Worm (Caenorhabditis elegans) whole organism, young adult: ENCODE results near the gene lin-14.

Experiments
- C06A6.2 ChIP-seq: fragments of 200-800 bp; sonication (Bioruptor generic); conservative IDR thresholded peaks from 2 replicates; pipeline ENCODE4 v1.3.6; 2022; ENCODE audit warnings: missing genetic modification characterization, missing compliant biosample characterization
- bed-2 ChIP-seq: fragments of 200-800 bp; sonication (Bioruptor generic); IDR thresholded peaks from 2 replicates; pipeline ENCODE4 v1.3.6; 2022; ENCODE audit warnings: missing genetic modification reagents, missing genetic modification characterization, missing compliant biosample characterization
- ceh-100 ChIP-seq: fragments of 200-800 bp; sonication (Bioruptor generic); IDR thresholded peaks from 2 replicates; pipeline ENCODE4 v1.3.6; 2022; ENCODE audit warnings: missing genetic modification reagents, missing genetic modification characterization, missing compliant biosample characterization
- ets-4 ChIP-seq: fragments of 200-800 bp; sonication (Bioruptor generic); optimal IDR thresholded peaks from 2 replicates; lab custom pipeline; 2018; ENCODE audit warnings: mild to moderate bottlenecking, missing genetic modification characterization, missing compliant biosample characterization
- hmg-20 ChIP-seq: fragments of 200-800 bp; sonication (Bioruptor generic); IDR thresholded peaks from 2 replicates; pipeline ENCODE4 v1.3.6; 2022; ENCODE audit warnings: missing genetic modification reagents, missing genetic modification characterization, missing compliant biosample characterization
- lin-40 ChIP-seq: sonication (generic microtip); optimal IDR thresholded peaks from 2 replicates; lab custom pipeline; 2016; ENCODE audit warnings: missing genetic modification characterization, mild to moderate bottlenecking, missing compliant biosample characterization, missing genotype, missing genetic modification reagents
- madf-3 ChIP-seq: fragments of 200-800 bp; sonication (Bioruptor generic); IDR thresholded peaks from 2 replicates; pipeline ENCODE4 v1.3.6; 2022; ENCODE audit warnings: missing genetic modification reagents, missing genetic modification characterization, missing compliant biosample characterization
- madf-6 ChIP-seq: fragments of 200-800 bp; sonication (Bioruptor generic); IDR thresholded peaks from 2 replicates; pipeline ENCODE4 v1.3.6; 2022; ENCODE audit warnings: missing genetic modification reagents, missing genetic modification characterization, missing compliant biosample characterization
- nfya-1 ChIP-seq: sonication (generic microtip); optimal IDR thresholded peaks from 2 replicates; lab custom pipeline; 2017; ENCODE audit warnings: antibody characterized with exemption, missing compliant biosample characterization, missing genetic modification characterization, borderline replicate concordance; ENCODE audit not compliant: insufficient read depth
- nhr-120 ChIP-seq: fragments of 200-800 bp; sonication (Bioruptor generic); IDR thresholded peaks from 2 replicates; pipeline ENCODE4 v1.3.6; 2022; ENCODE audit warnings: missing genetic modification characterization, missing compliant biosample characterization
- rcor-1 ChIP-seq: fragments of 200-800 bp; sonication (Bioruptor generic); IDR thresholded peaks from 2 replicates; pipeline ENCODE4 v1.3.6; 2022; ENCODE audit warnings: missing genetic modification reagents, missing genetic modification characterization, missing compliant biosample characterization
- sea-2 ChIP-seq: fragments of 200-800 bp; sonication (Bioruptor generic); IDR thresholded peaks from 2 replicates; pipeline ENCODE4 v1.3.6; 2022; ENCODE audit warnings: missing genetic modification characterization, missing compliant biosample characterization

DNA sequence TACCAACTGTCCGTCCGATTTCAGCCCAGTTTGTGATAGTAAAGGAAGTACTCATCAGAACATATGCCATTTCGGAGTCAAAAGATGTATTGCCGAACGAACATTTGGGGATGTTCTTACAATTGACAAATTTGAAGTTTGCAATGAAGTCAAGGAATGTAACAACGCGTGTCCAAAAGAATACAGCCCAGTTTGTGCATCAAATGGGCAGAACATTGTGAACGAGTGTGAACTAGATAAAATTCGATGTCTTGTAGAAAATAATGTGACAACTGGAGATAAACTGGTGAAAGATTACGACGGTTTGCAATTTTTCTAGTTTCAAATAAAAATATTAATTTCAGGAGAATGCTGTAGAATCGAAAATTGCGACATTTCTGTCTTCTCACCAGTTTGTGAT, 42.5 kb downstream of the lin-14 start:
- no peak for TF ChIP-seq ets-4 (GFP tag; lab: Kevin White, UChicago)
- TF ChIP-seq C06A6.2 (GFP tag; lab: Robert Waterston, UW), result no peak
- TF ChIP-seq bed-2 (GFP tag; lab: Robert Waterston, UW), result no peak
- TF ChIP-seq madf-3 (GFP tag; lab: Robert Waterston, UW), result no peak
- TF ChIP-seq madf-6 (GFP tag; lab: Robert Waterston, UW), result no peak
- TF ChIP-seq rcor-1 (GFP tag; lab: Robert Waterston, UW), result no peak
- no peak for TF ChIP-seq nfya-1
- no peak for TF ChIP-seq ceh-100 (GFP tag; lab: Robert Waterston, UW)
- no peak for TF ChIP-seq lin-40 (tag; lab: Kevin White, UChicago)
- TF ChIP-seq sea-2 (GFP tag; lab: Robert Waterston, UW), result no peak
- TF ChIP-seq hmg-20 (GFP tag; lab: Robert Waterston, UW), result no peak
- TF ChIP-seq nhr-120 (GFP tag; lab: Robert Waterston, UW), result no peak
